Worm (Caenorhabditis elegans): ENCODE results near the gene skr-15.

skr-15 gene

DNA sequence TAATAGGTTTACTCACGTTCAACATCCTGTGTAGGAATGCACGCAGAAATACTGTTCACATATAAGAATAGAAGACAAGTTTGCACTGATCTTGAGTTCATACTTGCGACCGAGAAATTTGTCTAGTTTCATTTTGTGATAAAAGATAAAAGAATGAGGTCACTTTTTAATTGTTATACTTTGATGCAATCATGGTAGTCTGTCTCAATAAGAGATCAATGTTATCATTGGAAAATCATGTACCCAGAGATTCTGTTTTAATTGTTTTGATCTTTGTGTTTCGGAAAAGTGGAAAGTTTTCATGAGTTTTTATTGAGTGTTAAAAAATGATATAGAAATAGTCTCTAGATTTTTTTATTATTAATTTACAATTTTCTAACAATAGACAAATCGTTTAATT lies 8.4 kb downstream of the skr-15 start, which contains the start of gene F54D10.9:
F54D10.9 (minus strand) TSS at position 101 of the 400 bp plus-strand sequence.
- no peak for TF ChIP-seq ztf-11 (tag; optimal IDR thresholded peaks at IDR 0.05)
- no peak for TF ChIP-seq daf-12 (tag; optimal IDR thresholded peaks at IDR 0.05)
- TF ChIP-seq nhr-23 (tag; optimal IDR thresholded peaks at IDR 0.05) = no peak
- TF ChIP-seq tbx-2 (tag; optimal IDR thresholded peaks at IDR 0.05) = no peak
- no peak for TF ChIP-seq egl-5 (tag; optimal IDR thresholded peaks at IDR 0.05)
- TF ChIP-seq pha-4 (tag; optimal IDR thresholded peaks at IDR 0.05) = no peak
- no peak for TF ChIP-seq zag-1 (tag; optimal IDR thresholded peaks at IDR 0.05)

ce11 chrII:3835915-3836314 lies 12.0 kb downstream of the skr-15 start, which contains the start of gene oac-4:
Gene oac-4 (minus strand): TSS chrII:3836015.
- TF ChIP-seq sea-2 (GFP tag; optimal IDR thresholded peaks at IDR 0.05) (no peak), eor-1 (tag; optimal IDR thresholded peaks at IDR 0.05) (no peak), fkh-2 (tag; optimal IDR thresholded peaks at IDR 0.05) (no peak), ceh-82 (tag; optimal IDR thresholded peaks at IDR 0.05) (no peak), nhr-76 (tag; optimal IDR thresholded peaks at IDR 0.05) (no peak)

DNA sequence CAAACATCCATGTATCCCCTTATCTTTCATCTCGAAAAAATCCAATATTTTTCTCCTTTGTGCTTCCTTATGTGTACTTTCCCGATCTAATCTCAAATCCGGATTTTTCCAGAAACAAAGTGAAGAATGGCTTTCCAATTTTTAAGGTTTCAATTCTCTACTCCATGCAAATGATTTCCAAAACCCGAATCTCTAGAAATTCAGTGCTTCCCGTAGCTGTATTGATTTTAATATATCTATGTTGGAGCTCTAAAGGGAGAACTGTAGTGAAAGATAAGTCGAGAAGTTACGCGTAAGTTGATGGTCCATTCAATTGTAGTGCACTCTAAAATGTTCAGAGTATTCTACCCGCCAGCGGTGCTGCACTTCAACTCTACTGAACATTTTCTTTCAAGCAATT lies 15.6 kb downstream of the skr-15 start, which contains the start of gene C17A2.4:
C17A2.4 (plus strand) TSS at position 301 of the 400 bp plus-strand sequence.
- no peak for TF ChIP-seq ztf-4 (tag; optimal IDR thresholded peaks at IDR 0.05)
- TF ChIP-seq ZK546.5 (tag; optimal IDR thresholded peaks at IDR 0.05) = no peak
- no peak for TF ChIP-seq elt-1 (tag; optimal IDR thresholded peaks at IDR 0.05)
- TF ChIP-seq egl-27 (tag; optimal IDR thresholded peaks at IDR 0.05) = no peak
- no peak for TF ChIP-seq ceh-9 (tag; optimal IDR thresholded peaks at IDR 0.05)

- no peak for TF ChIP-seq egl-5 (tag; optimal IDR thresholded peaks at IDR 0.05)
- TF ChIP-seq lsy-12 (tag; optimal IDR thresholded peaks at IDR 0.05) = no peak
- no peak for TF ChIP-seq nhr-76 (tag; optimal IDR thresholded peaks at IDR 0.05)
- no peak for TF ChIP-seq aly-2 (tag; optimal IDR thresholded peaks at IDR 0.05)
- no peak for TF ChIP-seq hmg-11 (tag; optimal IDR thresholded peaks at IDR 0.05)
Measured at ce11 chrII:3843305-3843704, 19.4 kb downstream of the skr-15 start, which contains the start of the genes C17A2.7 and C17A2.3. Gene C17A2.7 (minus strand): TSS chrII:3843405. Gene C17A2.3 (plus strand): TSS chrII:3843609.

DNA sequence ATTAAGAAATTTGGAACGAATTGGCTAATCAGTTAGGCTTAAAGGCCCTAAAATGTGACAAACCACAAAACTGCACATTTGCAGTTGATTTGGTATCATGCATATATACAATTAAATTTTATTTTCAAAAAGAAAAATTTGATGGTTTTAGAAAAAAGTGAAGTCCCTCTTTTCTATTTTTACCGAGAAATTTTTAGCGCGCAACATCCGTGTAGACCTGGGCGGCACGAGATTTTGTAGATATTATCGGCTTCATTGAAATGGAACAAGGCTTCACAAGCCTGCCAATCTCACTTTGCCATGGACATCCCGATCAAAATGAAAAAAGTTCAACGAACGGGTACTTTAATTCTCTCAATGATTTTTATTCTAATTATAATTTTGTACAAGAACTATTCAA lies 22.1 kb downstream of the skr-15 start, which contains the start of gene C17A2.2:
C17A2.2 (plus strand) TSS at position 301 of the 400 bp plus-strand sequence.
- TF ChIP-seq egl-27 (tag; optimal IDR thresholded peaks at IDR 0.05) (no peak), unc-62 (GFP tag; optimal IDR thresholded peaks at IDR 0.05) (no peak), fos-1 (tag; optimal IDR thresholded peaks at IDR 0.05) (no peak), nhr-43 (tag; optimal IDR thresholded peaks at IDR 0.05; ENCODE audit: poor library complexity, severe bottlenecking) (no peak), lsy-12 (tag; optimal IDR thresholded peaks at IDR 0.05) (no peak), ama-1 (optimal IDR thresholded peaks at IDR 0.05) (no peak), nhr-11 (tag; optimal IDR thresholded peaks at IDR 0.05) (no peak), elt-2 (tag; optimal IDR thresholded peaks at IDR 0.05) (no peak), nhr-12 (tag; optimal IDR thresholded peaks at IDR 0.05) (no peak)

ce11 chrII:3850655-3851054 lies 26.7 kb downstream of the skr-15 start, which contains the start of gene nhr-72:
Gene nhr-72 (minus strand): TSS chrII:3850755.
- TF ChIP-seq ama-1 (optimal IDR thresholded peaks at IDR 0.05) (no peak), egl-5 (tag; optimal IDR thresholded peaks at IDR 0.05) (no peak), ceh-9 (tag; optimal IDR thresholded peaks at IDR 0.05) (no peak), nfya-1 (tag; optimal IDR thresholded peaks at IDR 0.05; ENCODE audit: insufficient read depth) (no peak)

DNA sequence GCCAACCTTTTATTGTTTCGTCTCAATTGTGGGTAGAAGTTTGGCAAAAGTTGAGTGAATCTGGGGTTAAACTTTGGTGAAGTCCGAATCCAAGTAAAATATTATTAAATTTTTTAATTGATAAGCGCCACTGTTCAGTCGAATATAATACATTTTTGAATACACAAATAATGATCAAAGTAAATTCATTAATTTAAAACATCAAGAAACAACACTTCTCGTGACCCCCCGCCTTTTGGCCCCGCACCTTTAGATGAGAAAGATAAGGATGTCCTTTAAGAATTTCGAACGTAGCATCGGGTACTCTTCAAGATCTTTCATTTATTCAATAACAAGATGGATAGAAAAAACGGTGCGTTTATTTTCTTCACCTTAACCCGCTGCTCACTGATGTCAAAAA lies 28.7 kb downstream of the skr-15 start, which contains the start of gene nhr-257:
nhr-257 (plus strand) TSS at position 301 of the 400 bp plus-strand sequence.
- TF ChIP-seq fkh-2 (tag; optimal IDR thresholded peaks at IDR 0.05) (no peak), nhr-43 (tag; optimal IDR thresholded peaks at IDR 0.05; ENCODE audit: poor library complexity, severe bottlenecking) (no peak), nhr-237 (tag; optimal IDR thresholded peaks at IDR 0.05) (no peak), jun-1 (tag; optimal IDR thresholded peaks at IDR 0.05) (no peak), unc-39 (tag; optimal IDR thresholded peaks at IDR 0.05) (no peak), ztf-11 (tag; optimal IDR thresholded peaks at IDR 0.05) (no peak), nhr-25 (tag; optimal IDR thresholded peaks at IDR 0.05) (no peak), nhr-23 (tag; optimal IDR thresholded peaks at IDR 0.05) (no peak), ceh-82 (tag; optimal IDR thresholded peaks at IDR 0.05) (no peak), aly-2 (tag; optimal IDR thresholded peaks at IDR 0.05) (no peak), egl-5 (tag; optimal IDR thresholded peaks at IDR 0.05) (no peak), nhr-12 (tag; optimal IDR thresholded peaks at IDR 0.05) (no peak), nhr-67 (tag; optimal IDR thresholded peaks at IDR 0.05) (no peak), daf-12 (tag; optimal IDR thresholded peaks at IDR 0.05) (no peak), R02D3.7 (tag; optimal IDR thresholded peaks at IDR 0.05) (no peak)
